Fruit fly (Drosophila melanogaster) whole organism, embryonic: Measurements from ENCODE around the gene cni.

Experiments
- Bteb2 ChIP-seq: fragments of 200-800 bp; sonication (Bioruptor generic); optimal IDR thresholded peaks from 2 replicates; lab custom pipeline; 2016; ENCODE audit warnings: missing biosample characterization, missing genetic modification characterization
- CG1024 ChIP-seq: fragments of 200-800 bp; sonication (Bioruptor generic); IDR thresholded peaks from 2 replicates; pipeline ENCODE4 v1.3.6; 2022; ENCODE audit warnings: missing biosample characterization, missing genetic modification characterization
- CG10979 ChIP-seq: fragments of 200-800 bp; sonication (Bioruptor generic); optimal IDR thresholded peaks from 2 replicates; lab custom pipeline; 2018; ENCODE audit warnings: missing biosample characterization, mild to moderate bottlenecking, missing genetic modification characterization, moderate library complexity
- CG13296 ChIP-seq: fragments of 200-800 bp; sonication (Bioruptor generic); optimal IDR thresholded peaks from 3 replicates; lab custom pipeline; 2018; ENCODE audit warnings: missing biosample characterization, mild to moderate bottlenecking, missing genetic modification characterization
- CG14014 ChIP-seq: fragments of 200-800 bp; sonication (Bioruptor generic); IDR thresholded peaks from 2 replicates; pipeline ENCODE4 v1.3.6; 2022; ENCODE audit warnings: missing biosample characterization, missing genetic modification characterization
- CG14710 ChIP-seq: fragments of 200-800 bp; sonication (Bioruptor generic); optimal IDR thresholded peaks from 3 replicates; lab custom pipeline; 2019; ENCODE audit warnings: missing biosample characterization, mild to moderate bottlenecking, missing genetic modification characterization, moderate library complexity
- CG15073 ChIP-seq: fragments of 200-800 bp; sonication (Bioruptor generic); optimal IDR thresholded peaks from 2 replicates; lab custom pipeline; 2016; ENCODE audit warnings: missing biosample characterization, missing genetic modification characterization
- CG16815 ChIP-seq: fragments of 200-800 bp; sonication (Bioruptor generic); optimal IDR thresholded peaks from 3 replicates; lab custom pipeline; 2017; ENCODE audit warnings: missing biosample characterization, mild to moderate bottlenecking, missing genetic modification characterization
- CG17802 ChIP-seq: fragments of 200-800 bp; sonication (Bioruptor generic); optimal IDR thresholded peaks from 2 replicates; lab custom pipeline; 2018; ENCODE audit warnings: missing biosample characterization, mild to moderate bottlenecking, missing genetic modification characterization, moderate library complexity
- CG17912 ChIP-seq: fragments of 200-800 bp; sonication (Bioruptor generic); optimal IDR thresholded peaks from 2 replicates; lab custom pipeline; 2018; ENCODE audit warnings: missing biosample characterization, mild to moderate bottlenecking, missing genetic modification characterization
- CG18011 ChIP-seq: fragments of 200-800 bp; sonication (Bioruptor generic); optimal IDR thresholded peaks from 2 replicates; lab custom pipeline; 2017; ENCODE audit warnings: missing biosample characterization, missing genetic modification characterization, mild to moderate bottlenecking, moderate library complexity, missing genotype
- CG2199 ChIP-seq: fragments of 200-800 bp; sonication (Bioruptor generic); IDR thresholded peaks from 3 replicates; pipeline ENCODE4 v1.3.6; 2022; ENCODE audit warnings: missing biosample characterization, missing genetic modification characterization
- CG30431 ChIP-seq: fragments of 200-800 bp; sonication (Bioruptor generic); optimal IDR thresholded peaks from 2 replicates; lab custom pipeline; 2017; ENCODE audit warnings: missing biosample characterization, missing genetic modification characterization
- CG31224 ChIP-seq: fragments of 200-800 bp; sonication (Bioruptor generic); IDR thresholded peaks from 2 replicates; pipeline ENCODE4 v1.3.6; 2022; ENCODE audit warnings: missing biosample characterization, missing genetic modification characterization
- CG3163 ChIP-seq: fragments of 200-800 bp; sonication (Bioruptor generic); optimal IDR thresholded peaks from 3 replicates; lab custom pipeline; 2016; ENCODE audit warnings: missing biosample characterization, missing genetic modification characterization
- CG3281 ChIP-seq: fragments of 200-800 bp; sonication (Bioruptor generic); optimal IDR thresholded peaks from 3 replicates; lab custom pipeline; 2017; ENCODE audit warnings: missing biosample characterization, mild to moderate bottlenecking, missing genetic modification characterization
- CG3847 ChIP-seq: fragments of 200-800 bp; sonication (Bioruptor generic); IDR thresholded peaks from 2 replicates; pipeline ENCODE4 v1.3.6; 2022; ENCODE audit warnings: missing biosample characterization, missing genetic modification characterization
- CG42726 ChIP-seq: fragments of 200-800 bp; sonication (Bioruptor generic); IDR thresholded peaks from 2 replicates; pipeline ENCODE4 v1.3.6; 2022; ENCODE audit warnings: missing biosample characterization, missing genetic modification characterization; ENCODE audit not compliant: partially characterized antibody
- CG7372 ChIP-seq: fragments of 200-800 bp; sonication (Bioruptor generic); IDR thresholded peaks from 2 replicates; pipeline ENCODE4 v1.3.6; 2022; ENCODE audit warnings: missing biosample characterization, missing genetic modification characterization
- CG7963 ChIP-seq: fragments of 200-800 bp; sonication (Bioruptor generic); IDR thresholded peaks from 3 replicates; pipeline ENCODE4 v1.3.6; 2022; ENCODE audit warnings: missing biosample characterization, missing genetic modification characterization; ENCODE audit not compliant: partially characterized antibody
- CG8290 ChIP-seq, 3 experiments: fragments of 200-800 bp; sonication (Bioruptor generic); optimal IDR thresholded peaks; 2 replicates each; lab custom pipeline; 2016 to 2019; ENCODE audit warnings: missing biosample characterization in 3 of 3, missing genetic modification characterization in 3 of 3, mild to moderate bottlenecking in 2 of 3, moderate library complexity in 1 of 3
- Chrac-16 ChIP-seq: fragments of 200-800 bp; sonication (Bioruptor generic); optimal IDR thresholded peaks from 3 replicates; lab custom pipeline; 2016; ENCODE audit warnings: missing biosample characterization, missing genetic modification characterization
- Doc2 ChIP-seq: fragments of 200-800 bp; sonication (Bioruptor generic); IDR thresholded peaks from 2 replicates; pipeline ENCODE4 v1.3.6; 2022; ENCODE audit warnings: missing biosample characterization, missing genetic modification characterization
- Ets65A ChIP-seq: fragments of 200-800 bp; sonication (Bioruptor generic); peaks from one replicate; lab custom pipeline; 2016; ENCODE audit warnings: missing biosample characterization, missing genetic modification characterization
- HLH3B ChIP-seq: fragments of 200-800 bp; sonication (Bioruptor generic); IDR thresholded peaks from 2 replicates; pipeline ENCODE4 v1.3.6; 2022; ENCODE audit warnings: missing biosample characterization, missing genetic modification characterization
- Hey ChIP-seq: fragments of 200-800 bp; sonication (Bioruptor generic); optimal IDR thresholded peaks from 3 replicates; lab custom pipeline; 2018; ENCODE audit warnings: missing biosample characterization, mild to moderate bottlenecking, missing genetic modification characterization
- Med ChIP-seq: fragments of 200-800 bp; sonication (Bioruptor generic); peaks from one replicate; lab custom pipeline; 2016; ENCODE audit warnings: missing biosample characterization, missing genetic modification characterization, mild to moderate bottlenecking, inconsistent platforms, moderate library complexity
- Mes4 ChIP-seq: fragments of 200-800 bp; sonication (Bioruptor generic); optimal IDR thresholded peaks from 2 replicates; lab custom pipeline; 2016; ENCODE audit warnings: missing biosample characterization, missing genetic modification characterization
- NFAT ChIP-seq: fragments of 200-800 bp; sonication (Bioruptor generic); IDR thresholded peaks from 2 replicates; pipeline ENCODE4 v1.3.6; 2022; ENCODE audit warnings: missing biosample characterization, missing genetic modification characterization
- Ravus ChIP-seq: fragments of 200-800 bp; sonication (Bioruptor generic); IDR thresholded peaks from 2 replicates; pipeline ENCODE4 v1.3.6; 2022; ENCODE audit warnings: missing biosample characterization, missing genetic modification characterization
- ato ChIP-seq: fragments of 200-800 bp; sonication (Bioruptor generic); IDR thresholded peaks from 2 replicates; pipeline ENCODE4 v1.3.6; 2022; ENCODE audit warnings: missing biosample characterization, missing genetic modification characterization; ENCODE audit not compliant: partially characterized antibody
- br ChIP-seq: fragments of >200 bp; optimal IDR thresholded peaks from 2 replicates; lab custom pipeline; 2017
- chinmo ChIP-seq: fragments of 200-800 bp; sonication (Bioruptor generic); IDR thresholded peaks from 4 replicates; pipeline ENCODE4 v1.3.6; 2022; ENCODE audit warnings: missing biosample characterization, missing genetic modification characterization; ENCODE audit not compliant: partially characterized antibody
- chn ChIP-seq: fragments of 200-800 bp; sonication (Bioruptor generic); optimal IDR thresholded peaks from 2 replicates; lab custom pipeline; 2016; ENCODE audit warnings: missing biosample characterization, missing genetic modification characterization
- ci ChIP-seq: fragments of 200-800 bp; sonication (Bioruptor generic); IDR thresholded peaks from 3 replicates; pipeline ENCODE4 v1.3.6; 2022; ENCODE audit warnings: missing biosample characterization, missing genetic modification characterization
- crol ChIP-seq: fragments of 200-800 bp; sonication (Bioruptor generic); IDR thresholded peaks from 2 replicates; pipeline ENCODE4 v1.3.6; 2022; ENCODE audit warnings: missing biosample characterization, missing genetic modification characterization
- exex ChIP-seq: fragments of 200-800 bp; sonication (Bioruptor generic); optimal IDR thresholded peaks from 4 replicates; lab custom pipeline; 2018; ENCODE audit warnings: missing biosample characterization, mild to moderate bottlenecking, missing genetic modification characterization, moderate library complexity
- eyg ChIP-seq: fragments of 200-800 bp; sonication (Bioruptor generic); optimal IDR thresholded peaks from 3 replicates; lab custom pipeline; 2016; ENCODE audit warnings: missing biosample characterization, missing genetic modification characterization
- kay ChIP-seq: fragments of 200-800 bp; sonication (Bioruptor generic); optimal IDR thresholded peaks from 2 replicates; lab custom pipeline; 2016; ENCODE audit warnings: missing biosample characterization, missing genetic modification characterization
- lab ChIP-seq: fragments of 200-800 bp; sonication (Bioruptor generic); optimal IDR thresholded peaks from 3 replicates; lab custom pipeline; 2017; ENCODE audit warnings: missing biosample characterization, missing genetic modification characterization, mild to moderate bottlenecking, moderate library complexity, missing genetic modification reagents
- mirr ChIP-seq: fragments of 200-800 bp; sonication (Bioruptor generic); optimal IDR thresholded peaks from 3 replicates; lab custom pipeline; 2018; ENCODE audit warnings: missing biosample characterization, mild to moderate bottlenecking, missing genetic modification characterization
- seq ChIP-seq: fragments of 200-800 bp; sonication (Bioruptor generic); IDR thresholded peaks from 2 replicates; pipeline ENCODE4 v1.3.6; 2022; ENCODE audit warnings: missing biosample characterization, missing genetic modification characterization
- sr ChIP-seq: fragments of 200-800 bp; sonication (Bioruptor generic); IDR thresholded peaks from 3 replicates; pipeline ENCODE4 v1.3.6; 2022; ENCODE audit warnings: missing biosample characterization, missing genetic modification characterization
- wek ChIP-seq: fragments of 200-800 bp; sonication (Bioruptor generic); optimal IDR thresholded peaks from 3 replicates; lab custom pipeline; 2018; ENCODE audit warnings: missing biosample characterization, mild to moderate bottlenecking, missing genetic modification characterization, moderate library complexity
- zfh1 ChIP-seq: fragments of 200-800 bp; sonication (Bioruptor generic); IDR thresholded peaks from 3 replicates; pipeline ENCODE4 v1.3.6; 2022; ENCODE audit warnings: missing biosample characterization, missing genetic modification characterization

cni gene

dm6 chr2L:16317777-16318610, 7.5 kb upstream of the cni start (continued):
- TF ChIP-seq CG8290 (GFP tag; optimal IDR thresholded peaks at IDR 0.05; lab: Kevin White, UChicago) (no peak), CG8290 (tag; optimal IDR thresholded peaks at IDR 0.05; lab: Kevin White, UChicago) (peak in 1 of 2 experiments; percentile 35), Bteb2 (peak; percentile 32), HLH3B (GFP tag; lab: Robert Waterston, UW) (peak; percentile 57; the same call in 1 of the 2 replicates), CG3281 (GFP tag; lab: Kevin White, UChicago) (peak; percentile 11), zfh1 (GFP tag; lab: Robert Waterston, UW) (0 out of 3 replicates have a peak, but pooled peaks have one; percentile 11), CG13296 (GFP tag; lab: Kevin White, UChicago) (peak; percentile 66), CG18011 (GFP tag; lab: Kevin White, UChicago) (peak; percentile 43), eyg (GFP tag; lab: Kevin White, UChicago) (peak; percentile 40), CG17912 (GFP tag; lab: Kevin White, UChicago) (peak; percentile 57), Doc2 (GFP tag; lab: Robert Waterston, UW) (no peak)
- TF ChIP-seq, all 482 proteins: peak for 177

- TF ChIP-seq CG15073 (GFP tag; lab: Kevin White, UChicago) (no peak), HLH3B (GFP tag; lab: Robert Waterston, UW) (0 out of 2 replicates have a peak, but pooled peaks have one; percentile 16), crol (GFP tag; lab: Robert Waterston, UW) (0 out of 2 replicates have a peak, but pooled peaks have one; percentile 50), seq (GFP tag; lab: Robert Waterston, UW) (0 out of 2 replicates have a peak, but pooled peaks have one; percentile 18), chn (GFP tag; lab: Kevin White, UChicago) (no peak), Chrac-16 (GFP tag; lab: Kevin White, UChicago) (no peak), Med (GFP tag; lab: Kevin White, UChicago) (peak; percentile 52), lab (GFP tag; lab: Kevin White, UChicago) (peak; percentile 1), CG10979 (no peak), Ets65A (peak; percentile 17), wek (GFP tag; lab: Kevin White, UChicago) (no peak), Hey (tag; lab: Kevin White, UChicago) (no peak), sr (0 out of 3 replicates have a peak, but pooled peaks have one; percentile 25), CG14014 (GFP tag; lab: Robert Waterston, UW) (no peak), ci (GFP tag; lab: Robert Waterston, UW) (0 out of 3 replicates have a peak, but pooled peaks have one; percentile 23)
These were observed 6.6 kb upstream of the cni start for dm6 chr2L:16317131-16317530.

DNA sequence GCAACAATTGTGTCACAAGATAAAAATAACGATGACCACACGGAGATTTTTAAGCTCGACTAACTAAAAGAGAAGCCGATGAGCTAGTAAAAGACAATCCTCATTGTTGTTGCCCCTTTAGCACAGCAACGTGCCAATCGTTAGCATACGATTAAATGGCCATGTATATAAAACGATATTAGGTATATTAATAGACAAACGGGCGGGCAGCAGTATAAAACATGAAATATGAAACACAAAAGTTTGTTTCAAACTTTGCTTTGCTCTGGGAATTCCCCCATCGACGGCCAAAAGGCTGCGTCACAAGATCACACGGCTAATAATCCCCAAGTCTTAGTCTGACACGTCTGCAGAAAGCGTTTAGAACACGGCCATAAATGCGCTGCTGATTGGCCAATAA, 5.9 kb upstream of the cni start:
- TF ChIP-seq CG2199 (GFP tag; lab: Robert Waterston, UW) = 0 out of 3 replicates have a peak, but pooled peaks have one; percentile 50
- TF ChIP-seq CG7963 (GFP tag; lab: Robert Waterston, UW) = no peak
- no peak for TF ChIP-seq CG14710 (tag; lab: Kevin White, UChicago)
- no peak for TF ChIP-seq CG31224 (GFP tag; lab: Robert Waterston, UW)
- no peak for TF ChIP-seq exex (tag; lab: Kevin White, UChicago)
- TF ChIP-seq CG1024 = no peak
- TF ChIP-seq CG17802 (tag; lab: Kevin White, UChicago) = no peak
- no peak for TF ChIP-seq CG42726 (GFP tag; lab: Robert Waterston, UW)
- TF ChIP-seq kay = no peak
- TF ChIP-seq CG7372 (GFP tag; lab: Robert Waterston, UW) = no peak
- no peak for TF ChIP-seq Mes4 (GFP tag; lab: Kevin White, UChicago)
- no peak for TF ChIP-seq NFAT (GFP tag; lab: Robert Waterston, UW)
- no peak for TF ChIP-seq CG16815 (GFP tag; lab: Kevin White, UChicago)
- TF ChIP-seq ato (GFP tag; lab: Robert Waterston, UW) = no peak
- TF ChIP-seq CG3163 = no peak
- peak; percentile 64 for TF ChIP-seq Med (GFP tag; lab: Kevin White, UChicago)
- TF ChIP-seq mirr (GFP tag; lab: Kevin White, UChicago) = no peak
- TF ChIP-seq Ravus (GFP tag; lab: Robert Waterston, UW) = no peak
- no peak for TF ChIP-seq CG30431 (GFP tag; lab: Kevin White, UChicago)
- TF ChIP-seq chinmo (GFP tag; lab: Robert Waterston, UW) = 0 out of 4 replicates have a peak, but pooled peaks have one; percentile 17
- TF ChIP-seq CG3847 (GFP tag; lab: Robert Waterston, UW) = no peak
- no peak for TF ChIP-seq br (lab: Kevin White, UChicago)
